Worm (Caenorhabditis elegans) whole organism, early embryonic: ENCODE results near the gene srx-18.

Experiments
- B0310.2 ChIP-seq: sonication (generic microtip); optimal IDR thresholded peaks from 2 replicates; lab custom pipeline; 2016; ENCODE audit warnings: mild to moderate bottlenecking, missing genetic modification characterization, missing compliant biosample characterization
- aly-1 ChIP-seq: sonication (generic microtip); optimal IDR thresholded peaks from 2 replicates; lab custom pipeline; 2016; ENCODE audit warnings: missing genetic modification characterization, missing compliant biosample characterization
- ama-1 ChIP-seq: fragments of 150-350 bp; optimal IDR thresholded peaks from 2 replicates; lab custom pipeline; 2014
- ceh-36 ChIP-seq: sonication (generic microtip); optimal IDR thresholded peaks from 2 replicates; lab custom pipeline; 2016; ENCODE audit warnings: missing genetic modification characterization, inconsistent platforms, missing compliant biosample characterization
- flt-1 ChIP-seq: fragments of 200-800 bp; sonication (Bioruptor generic); IDR thresholded peaks from 2 replicates; pipeline ENCODE4 v1.3.6; 2022; ENCODE audit warnings: missing genetic modification characterization, missing compliant biosample characterization
- hmg-4 ChIP-seq: fragments of 200-800 bp; sonication (Bioruptor generic); optimal IDR thresholded peaks from 2 replicates; lab custom pipeline; 2018; ENCODE audit warnings: mild to moderate bottlenecking, missing genetic modification characterization, missing compliant biosample characterization
- hnd-1 ChIP-seq: sonication (generic microtip); optimal IDR thresholded peaks from 2 replicates; lab custom pipeline; 2016; ENCODE audit warnings: missing genetic modification characterization, missing compliant biosample characterization
- pes-1 ChIP-seq: fragments of 200-800 bp; sonication (Bioruptor generic); IDR thresholded peaks from 2 replicates; pipeline ENCODE4 v1.3.6; 2022; ENCODE audit warnings: missing genetic modification reagents, missing genetic modification characterization, missing compliant biosample characterization
- scrt-1 ChIP-seq: fragments of 200-800 bp; sonication (Bioruptor generic); IDR thresholded peaks from 2 replicates; pipeline ENCODE4 v1.3.6; 2022; ENCODE audit warnings: missing genetic modification characterization, missing compliant biosample characterization
- tbx-11 ChIP-seq: fragments of 200-800 bp; sonication (Bioruptor generic); IDR thresholded peaks from 2 replicates; pipeline ENCODE4 v1.3.6; 2022; ENCODE audit warnings: missing genetic modification characterization, missing compliant biosample characterization
- tra-4 ChIP-seq: sonication (generic microtip); optimal IDR thresholded peaks from 2 replicates; lab custom pipeline; 2017; ENCODE audit warnings: missing genetic modification characterization, missing compliant biosample characterization

- no peak for TF ChIP-seq flt-1 (GFP tag; lab: Robert Waterston, UW)
- TF ChIP-seq tbx-11: no peak
- no peak for TF ChIP-seq hnd-1 (tag; lab: Kevin White, UChicago)
- TF ChIP-seq ama-1 (lab: Kevin White, UChicago): no peak
- TF ChIP-seq aly-1 (tag; lab: Kevin White, UChicago): no peak
- TF ChIP-seq scrt-1 (GFP tag; lab: Robert Waterston, UW): no peak
- TF ChIP-seq pes-1 (GFP tag; lab: Robert Waterston, UW): no peak
- no peak for TF ChIP-seq hmg-4 (GFP tag; lab: Kevin White, UChicago)
- no peak for TF ChIP-seq tra-4 (tag; lab: Kevin White, UChicago)
- TF ChIP-seq B0310.2 (tag; lab: Kevin White, UChicago): no peak
- no peak for TF ChIP-seq ceh-36 (tag; lab: Kevin White, UChicago)
Observed at ce11 chrV:17773108-17773507, 25.6 kb downstream of the srx-18 start, which contains the start of gene sre-21.
